Fruit fly (Drosophila melanogaster): Measurements from ENCODE around the gene Roc1b.
A peak's percentile ranks its signal among the peaks of the same experiment; 100 is the strongest.

dm6 chr3L:346656-347640 is 10.8 kb upstream of the Roc1b start, which contains the start of gene mth:
- TF ChIP-seq Hnf4 (GFP tag; optimal IDR thresholded peaks at IDR 0.05) (peak; percentile 63), lola (GFP tag; optimal IDR thresholded peaks at IDR 0.05) (no peak), HLH106 (tag; optimal IDR thresholded peaks at IDR 0.05) (peak; percentile 62)
